Fruit fly (Drosophila melanogaster) whole organism, embryonic: ENCODE measurements around the gene Cyp4ac1.

Source experiments
- BEAF-32 ChIP-seq: fragments of 200-800 bp; sonication (Bioruptor generic); optimal IDR thresholded peaks from 3 replicates; lab custom pipeline; 2017; ENCODE audit warnings: missing biosample characterization, missing genetic modification characterization, mild to moderate bottlenecking, moderate library complexity, missing genetic modification reagents
- Bgb ChIP-seq: fragments of 200-800 bp; sonication (Bioruptor generic); IDR thresholded peaks from 2 replicates; pipeline ENCODE4 v1.3.6; 2022; ENCODE audit warnings: missing biosample characterization, missing genetic modification characterization; ENCODE audit not compliant: partially characterized antibody
- CG10147 ChIP-seq: fragments of 200-800 bp; sonication (Bioruptor generic); optimal IDR thresholded peaks from 2 replicates; lab custom pipeline; 2019; ENCODE audit warnings: missing biosample characterization, mild to moderate bottlenecking, missing genetic modification characterization, moderate library complexity
- CG10274 ChIP-seq: fragments of 200-800 bp; sonication (Bioruptor generic); optimal IDR thresholded peaks from 3 replicates; lab custom pipeline; 2017; ENCODE audit warnings: missing biosample characterization, mild to moderate bottlenecking, missing genetic modification characterization
- CG10321 ChIP-seq: fragments of 200-800 bp; sonication (Bioruptor generic); IDR thresholded peaks from 2 replicates; pipeline ENCODE4 v1.3.6; 2022; ENCODE audit warnings: missing biosample characterization, missing genetic modification characterization
- CG11560 ChIP-seq: fragments of 200-800 bp; sonication (Bioruptor generic); IDR thresholded peaks from 3 replicates; pipeline ENCODE4 v1.3.6; 2022; ENCODE audit warnings: missing biosample characterization, missing genetic modification characterization
- CG15479 ChIP-seq: fragments of 200-800 bp; sonication (Bioruptor generic); optimal IDR thresholded peaks from 3 replicates; lab custom pipeline; 2019; ENCODE audit warnings: missing biosample characterization, mild to moderate bottlenecking, missing genetic modification characterization, moderate library complexity
- CG17568 ChIP-seq: fragments of 200-800 bp; sonication (Bioruptor generic); optimal IDR thresholded peaks from 2 replicates; lab custom pipeline; 2018; ENCODE audit warnings: missing biosample characterization, mild to moderate bottlenecking, missing genetic modification characterization, moderate library complexity
- CG18011 ChIP-seq: fragments of 200-800 bp; sonication (Bioruptor generic); optimal IDR thresholded peaks from 2 replicates; lab custom pipeline; 2017; ENCODE audit warnings: missing biosample characterization, missing genetic modification characterization, mild to moderate bottlenecking, moderate library complexity, missing genotype
- CG2875 ChIP-seq: fragments of 200-800 bp; sonication (Bioruptor generic); optimal IDR thresholded peaks from 2 replicates; lab custom pipeline; 2017; ENCODE audit warnings: missing biosample characterization, mild to moderate bottlenecking, missing genetic modification characterization, missing genetic modification reagents
- CG42726 ChIP-seq: fragments of 200-800 bp; sonication (Bioruptor generic); IDR thresholded peaks from 2 replicates; pipeline ENCODE4 v1.3.6; 2022; ENCODE audit warnings: missing biosample characterization, missing genetic modification characterization; ENCODE audit not compliant: partially characterized antibody
- CG6654 ChIP-seq: fragments of 200-800 bp; sonication (Bioruptor generic); optimal IDR thresholded peaks from 2 replicates; lab custom pipeline; 2017; ENCODE audit warnings: missing biosample characterization, mild to moderate bottlenecking, missing genetic modification characterization
- CG6765 ChIP-seq: fragments of 200-800 bp; sonication (Bioruptor generic); optimal IDR thresholded peaks from 3 replicates; lab custom pipeline; 2017; ENCODE audit warnings: missing biosample characterization, mild to moderate bottlenecking, missing genetic modification characterization
- CG7357 ChIP-seq: fragments of 200-800 bp; sonication (Bioruptor generic); IDR thresholded peaks from 3 replicates; pipeline ENCODE4 v1.3.6; 2022; ENCODE audit warnings: missing biosample characterization, missing genetic modification characterization
- CG9932 ChIP-seq: fragments of 200-800 bp; sonication (Bioruptor generic); IDR thresholded peaks from 2 replicates; pipeline ENCODE4 v1.3.6; 2022; ENCODE audit warnings: missing biosample characterization, missing genetic modification characterization
- CkIIα-i1 ChIP-seq: fragments of 200-800 bp; sonication (Bioruptor generic); IDR thresholded peaks from 2 replicates; pipeline ENCODE4 v1.3.6; 2022; ENCODE audit warnings: missing biosample characterization, missing genetic modification characterization
- Dll ChIP-seq: fragments of 200-800 bp; sonication (Bioruptor generic); IDR thresholded peaks from 4 replicates; pipeline ENCODE4 v1.3.6; 2022; ENCODE audit warnings: missing biosample characterization, missing genetic modification characterization; ENCODE audit not compliant: partially characterized antibody
- Dref ChIP-seq: fragments of 200-800 bp; sonication (Bioruptor generic); IDR thresholded peaks from 2 replicates; pipeline ENCODE4 v1.3.6; 2022; ENCODE audit warnings: missing biosample characterization, missing genetic modification characterization
- GATAe ChIP-seq: fragments of 200-800 bp; sonication (Bioruptor generic); conservative IDR thresholded peaks from 2 replicates; pipeline ENCODE4 v1.3.6; 2022; ENCODE audit warnings: missing biosample characterization, missing genetic modification characterization
- Gug ChIP-seq: fragments of 200-800 bp; sonication (Bioruptor generic); IDR thresholded peaks from 4 replicates; pipeline ENCODE4 v1.3.6; 2022; ENCODE audit warnings: missing biosample characterization, missing genetic modification characterization
- HHEX ChIP-seq: fragments of 200-800 bp; sonication (Bioruptor generic); optimal IDR thresholded peaks from 3 replicates; lab custom pipeline; 2017; ENCODE audit warnings: missing biosample characterization, mild to moderate bottlenecking, missing genetic modification characterization, missing genetic modification reagents
- Hsf ChIP-seq: fragments of 200-800 bp; sonication (Bioruptor generic); optimal IDR thresholded peaks from 3 replicates; lab custom pipeline; 2016; ENCODE audit warnings: missing biosample characterization, missing genetic modification characterization
- MESR4 ChIP-seq: fragments of 200-800 bp; sonication (Bioruptor generic); optimal IDR thresholded peaks from 2 replicates; lab custom pipeline; 2018; ENCODE audit warnings: missing biosample characterization, mild to moderate bottlenecking, missing genetic modification characterization, moderate library complexity
- MTF-1 ChIP-seq: fragments of 200-800 bp; sonication (Bioruptor generic); optimal IDR thresholded peaks from 2 replicates; lab custom pipeline; 2018; ENCODE audit warnings: missing biosample characterization, mild to moderate bottlenecking, missing genetic modification characterization, borderline replicate concordance
- Med ChIP-seq: fragments of 200-800 bp; sonication (Bioruptor generic); peaks from one replicate; lab custom pipeline; 2016; ENCODE audit warnings: missing biosample characterization, missing genetic modification characterization, mild to moderate bottlenecking, inconsistent platforms, moderate library complexity
- Pdp1 ChIP-seq, 2 experiments: fragments of 200-800 bp; sonication (Bioruptor generic); optimal IDR thresholded peaks; 3 replicates each; lab custom pipeline; 2016; ENCODE audit warnings: missing biosample characterization in 2 of 2, missing genetic modification characterization in 2 of 2, mild to moderate bottlenecking in 1 of 2, moderate library complexity in 1 of 2
- Ssrp ChIP-seq: fragments of 200-800 bp; sonication (Bioruptor generic); optimal IDR thresholded peaks from 2 replicates; lab custom pipeline; 2018; ENCODE audit warnings: missing biosample characterization, mild to moderate bottlenecking, missing genetic modification characterization, moderate library complexity
- Stat92E ChIP-seq, 3 experiments: fragments of >200 bp in 2 of 3; fragments of 200-800 bp in 1 of 3; sonication (Bioruptor generic) in 1 of 3; optimal IDR thresholded peaks; 2 replicates each; lab custom pipeline; 2017 to 2019; ENCODE audit warnings: missing biosample characterization in 3 of 3, missing genetic modification characterization in 3 of 3, mild to moderate bottlenecking in 1 of 3, moderate library complexity in 1 of 3
- bab2 ChIP-seq: fragments of 200-800 bp; sonication (Bioruptor generic); optimal IDR thresholded peaks from 2 replicates; lab custom pipeline; 2016; ENCODE audit warnings: missing biosample characterization, missing genetic modification characterization
- bbx ChIP-seq: fragments of 200-800 bp; sonication (Bioruptor generic); IDR thresholded peaks from 2 replicates; pipeline ENCODE4 v1.3.6; 2022; ENCODE audit warnings: missing biosample characterization, missing genetic modification characterization; ENCODE audit not compliant: partially characterized antibody
- croc ChIP-seq: fragments of 200-800 bp; sonication (Bioruptor generic); conservative IDR thresholded peaks from 3 replicates; pipeline ENCODE4 v1.3.6; 2022; ENCODE audit warnings: missing biosample characterization, missing genetic modification characterization
- crol ChIP-seq: fragments of 200-800 bp; sonication (Bioruptor generic); IDR thresholded peaks from 2 replicates; pipeline ENCODE4 v1.3.6; 2022; ENCODE audit warnings: missing biosample characterization, missing genetic modification characterization
- crp ChIP-seq, 2 experiments: fragments of 200-800 bp; sonication (Bioruptor generic); optimal IDR thresholded peaks; 2 replicates in 1 of 2; 3 replicates in 1 of 2; lab custom pipeline; 2017; ENCODE audit warnings: missing biosample characterization in 2 of 2, missing genetic modification characterization in 2 of 2, mild to moderate bottlenecking in 1 of 2, moderate library complexity in 1 of 2
- disco-r ChIP-seq: fragments of 200-800 bp; sonication (Bioruptor generic); optimal IDR thresholded peaks from 2 replicates; lab custom pipeline; 2016; ENCODE audit warnings: missing biosample characterization, missing genetic modification characterization
- insv ChIP-seq, 2 experiments: fragments of 200-800 bp; sonication (Bioruptor generic); optimal IDR thresholded peaks; 3 replicates each; lab custom pipeline; 2016 to 2018; ENCODE audit warnings: missing biosample characterization in 2 of 2, missing genetic modification characterization in 2 of 2
- kay ChIP-seq: fragments of 200-800 bp; sonication (Bioruptor generic); optimal IDR thresholded peaks from 2 replicates; lab custom pipeline; 2016; ENCODE audit warnings: missing biosample characterization, missing genetic modification characterization
- kni ChIP-seq: fragments of 200-800 bp; sonication (Bioruptor generic); optimal IDR thresholded peaks from 3 replicates; lab custom pipeline; 2017; ENCODE audit warnings: mild to moderate bottlenecking, missing biosample characterization, missing genetic modification reagents, missing genetic modification characterization
- lilli ChIP-seq: fragments of 200-800 bp; sonication (Bioruptor generic); optimal IDR thresholded peaks from 3 replicates; lab custom pipeline; 2016; ENCODE audit warnings: missing biosample characterization, missing genetic modification characterization
- luna ChIP-seq: fragments of 200-800 bp; sonication (Bioruptor generic); optimal IDR thresholded peaks from 2 replicates; lab custom pipeline; 2016; ENCODE audit warnings: missing biosample characterization, missing genetic modification characterization
- odd ChIP-seq: fragments of 200-800 bp; sonication (Bioruptor generic); optimal IDR thresholded peaks from 2 replicates; lab custom pipeline; 2017; ENCODE audit warnings: missing biosample characterization, mild to moderate bottlenecking, missing genetic modification characterization
- phol ChIP-seq: fragments of 200-800 bp; sonication (Bioruptor generic); optimal IDR thresholded peaks from 3 replicates; lab custom pipeline; 2018; ENCODE audit warnings: missing biosample characterization, mild to moderate bottlenecking, missing genetic modification characterization, moderate library complexity
- scrt ChIP-seq: fragments of 200-800 bp; sonication (Bioruptor generic); optimal IDR thresholded peaks from 2 replicates; lab custom pipeline; 2018; ENCODE audit warnings: missing biosample characterization, mild to moderate bottlenecking, missing genetic modification characterization, moderate library complexity
- sd ChIP-seq: fragments of 200-800 bp; sonication (Bioruptor generic); optimal IDR thresholded peaks from 3 replicates; lab custom pipeline; 2018; ENCODE audit warnings: missing biosample characterization, mild to moderate bottlenecking, missing genetic modification characterization, moderate library complexity
- ssp ChIP-seq: fragments of 200-800 bp; sonication (Bioruptor generic); IDR thresholded peaks from 2 replicates; pipeline ENCODE4 v1.3.6; 2022; ENCODE audit warnings: missing biosample characterization, missing genetic modification characterization
- toy ChIP-seq: fragments of 200-800 bp; sonication (Bioruptor generic); IDR thresholded peaks from 2 replicates; pipeline ENCODE4 v1.3.6; 2022; ENCODE audit warnings: missing biosample characterization, missing genetic modification characterization
- trem ChIP-seq: fragments of 200-800 bp; optimal IDR thresholded peaks from 3 replicates; lab custom pipeline; 2019; ENCODE audit warnings: missing biosample characterization, mild to moderate bottlenecking, missing genetic modification characterization, moderate library complexity
- twi ChIP-seq: fragments of 200-800 bp; optimal IDR thresholded peaks from 2 replicates; lab custom pipeline; 2019; ENCODE audit warnings: missing biosample characterization, mild to moderate bottlenecking, missing genetic modification characterization, moderate library complexity
- zen2 ChIP-seq: fragments of 200-800 bp; sonication (Bioruptor generic); IDR thresholded peaks from 3 replicates; pipeline ENCODE4 v1.3.6; 2022; ENCODE audit warnings: missing biosample characterization, missing genetic modification characterization; ENCODE audit not compliant: partially characterized antibody

The Cyp4ac1 gene

DNA sequence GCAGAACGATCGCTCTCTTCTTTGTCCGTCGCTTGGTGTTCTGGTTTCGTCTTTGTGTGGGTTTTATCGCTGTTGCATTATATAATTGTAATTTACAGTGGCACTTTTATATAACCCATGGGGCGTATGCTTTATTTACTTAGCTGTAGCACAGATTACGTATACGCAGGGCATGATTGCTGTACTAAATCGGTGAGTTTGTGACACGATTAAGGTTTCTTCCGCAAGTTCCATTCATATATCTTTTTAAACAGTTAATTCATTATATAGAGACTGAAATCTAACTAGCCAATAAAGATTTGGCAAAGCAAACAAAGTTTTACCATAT is 31.4 kb downstream of the Cyp4ac1 start (continued):
- TF ChIP-seq CG15479 (GFP tag; lab: Kevin White, UChicago) = no peak
- no peak for TF ChIP-seq CG42726 (GFP tag; lab: Robert Waterston, UW)
- no peak for TF ChIP-seq CG18011 (GFP tag; lab: Kevin White, UChicago)
- no peak for TF ChIP-seq CG11560
- peak in 1 of 2 experiments; percentile 94 for TF ChIP-seq Pdp1 (GFP tag; optimal IDR thresholded peaks at IDR 0.05; lab: Kevin White, UChicago)
- TF ChIP-seq Gug (GFP tag; lab: Robert Waterston, UW) = no peak
- TF ChIP-seq ssp (GFP tag; lab: Robert Waterston, UW) = no peak
- TF ChIP-seq Dll (GFP tag; lab: Robert Waterston, UW) = no peak
- TF ChIP-seq CG17568 (GFP tag; lab: Kevin White, UChicago) = no peak
- no peak for TF ChIP-seq MESR4 (GFP tag; lab: Kevin White, UChicago)
- no peak for TF ChIP-seq Hsf (GFP tag; lab: Kevin White, UChicago)
- no peak for TF ChIP-seq GATAe (GFP tag; lab: Robert Waterston, UW)
- TF ChIP-seq Stat92E (GFP tag; optimal IDR thresholded peaks at IDR 0.05; lab: Kevin White, UChicago) = no peak
- no peak for TF ChIP-seq BEAF-32 (GFP tag; lab: Kevin White, UChicago)
- TF ChIP-seq crp (GFP tag; optimal IDR thresholded peaks at IDR 0.05; lab: Kevin White, UChicago) = no peak
- no peak for TF ChIP-seq CkIIα-i1
- no peak for TF ChIP-seq bbx (GFP tag; lab: Robert Waterston, UW)
- no peak for TF ChIP-seq phol (tag; lab: Kevin White, UChicago)
- no peak for TF ChIP-seq twi (tag; lab: Kevin White, UChicago)
- TF ChIP-seq luna (GFP tag; lab: Kevin White, UChicago) = no peak
- no peak for TF ChIP-seq CG10147 (GFP tag; lab: Kevin White, UChicago)
- no peak for TF ChIP-seq odd (GFP tag; lab: Kevin White, UChicago)
- TF ChIP-seq lilli = no peak

DNA sequence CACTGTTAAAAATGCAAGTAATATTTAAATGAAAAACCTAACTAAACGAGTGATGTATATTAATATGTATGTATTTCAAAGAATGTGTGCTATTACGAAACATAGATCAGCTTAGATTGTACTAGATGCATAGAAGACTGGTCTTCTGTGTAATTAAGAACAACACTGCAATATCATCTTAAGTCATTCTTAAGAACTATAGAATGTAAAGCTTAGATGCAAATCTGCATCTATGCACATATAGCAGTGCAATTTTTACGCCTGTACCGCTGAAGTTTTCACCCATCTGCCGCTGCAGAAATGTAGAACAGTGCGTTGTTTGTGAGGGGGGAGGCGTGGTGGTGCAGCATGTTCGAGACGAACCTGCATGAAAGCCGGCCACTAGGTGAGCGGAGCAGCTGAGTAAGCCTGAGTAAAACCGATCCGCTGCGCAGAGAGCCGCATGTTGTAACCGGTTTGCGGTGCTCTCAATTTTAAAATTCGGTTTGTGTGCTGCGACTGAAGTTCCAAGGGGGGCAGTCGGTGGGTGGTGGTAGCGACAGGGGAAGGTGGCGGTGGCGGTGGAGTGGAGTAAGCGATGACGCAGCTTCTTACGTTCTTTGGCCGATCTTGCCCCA is 33.0 kb downstream of the Cyp4ac1 start:
- no peak for TF ChIP-seq scrt (GFP tag; lab: Kevin White, UChicago)
- TF ChIP-seq trem = peak; percentile 43
- TF ChIP-seq CG10274 (GFP tag; lab: Kevin White, UChicago) = no peak
- TF ChIP-seq bab2 (GFP tag; lab: Kevin White, UChicago) = no peak
- peak; percentile 23; the same call in 2 of the 3 replicates for TF ChIP-seq croc (GFP tag; lab: Robert Waterston, UW)
- TF ChIP-seq MESR4 (GFP tag; lab: Kevin White, UChicago) = no peak
- TF ChIP-seq Bgb (GFP tag; lab: Robert Waterston, UW) = peak; percentile 26; the same call in 1 of the 2 replicates
- no peak for TF ChIP-seq disco-r (GFP tag; lab: Kevin White, UChicago)
- TF ChIP-seq insv (GFP tag; optimal IDR thresholded peaks at IDR 0.05; lab: Kevin White, UChicago) = no peak
- peak; percentile 42 for TF ChIP-seq Ssrp (tag; lab: Kevin White, UChicago)
- TF ChIP-seq toy (GFP tag; lab: Robert Waterston, UW) = no peak
- no peak for TF ChIP-seq sd (tag; lab: Kevin White, UChicago)
- no peak for TF ChIP-seq Dref (GFP tag; lab: Robert Waterston, UW)
- no peak for TF ChIP-seq CG10321 (GFP tag; lab: Robert Waterston, UW)
- TF ChIP-seq Med = peak; percentile 46
- TF ChIP-seq zen2 = no peak; the same call in 2 of the 3 replicates
- TF ChIP-seq CG6654 (GFP tag; lab: Kevin White, UChicago) = peak; percentile 29
- no peak for TF ChIP-seq HHEX (GFP tag; lab: Kevin White, UChicago)
- TF ChIP-seq CG9932 (GFP tag; lab: Robert Waterston, UW) = no peak
- peak; percentile 77 for TF ChIP-seq kay (GFP tag; lab: Kevin White, UChicago)
- TF ChIP-seq CG7357 (GFP tag; lab: Robert Waterston, UW) = no peak
- TF ChIP-seq kni (GFP tag; lab: Kevin White, UChicago) = peak; percentile 72
- TF ChIP-seq MTF-1 (GFP tag; lab: Kevin White, UChicago) = no peak
- no peak for TF ChIP-seq CG2875 (GFP tag; lab: Kevin White, UChicago)
- TF ChIP-seq crol = peak; percentile 99
- no peak for TF ChIP-seq CG6765 (GFP tag; lab: Kevin White, UChicago)
